Fruit fly (Drosophila melanogaster): ENCODE data around the gene Nhe1.

The Nhe1 gene

DNA sequence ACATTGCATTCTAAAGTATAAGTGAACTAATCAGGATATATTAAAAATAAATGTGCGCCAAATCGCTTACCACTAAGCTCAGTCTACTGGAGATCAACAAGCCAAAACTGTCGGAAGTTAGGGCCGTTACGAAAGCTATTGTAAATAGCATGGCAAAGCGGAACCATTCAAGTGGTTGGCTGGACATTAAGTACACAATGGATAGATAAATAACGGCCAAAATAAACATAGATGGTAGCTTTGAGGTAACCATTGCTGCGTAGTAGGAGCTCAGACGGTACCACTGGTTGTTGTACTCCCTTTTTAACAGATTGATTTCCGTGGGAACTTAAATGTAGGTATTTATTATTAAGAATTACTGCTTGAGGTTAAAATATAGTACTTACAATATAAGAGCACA is 11.2 kb upstream of the Nhe1 start (continued):
- no peak for TF ChIP-seq sqz (GFP tag; optimal IDR thresholded peaks at IDR 0.05)
- peak; percentile 32 for TF ChIP-seq Meics (GFP tag; optimal IDR thresholded peaks at IDR 0.05)
- TF ChIP-seq CG2116 (GFP tag; optimal IDR thresholded peaks at IDR 0.05), result no peak
- TF ChIP-seq CG18599 (GFP tag; optimal IDR thresholded peaks at IDR 0.05), result peak; percentile 69
- 0 out of 2 replicates have a peak, but pooled peaks have one; percentile 12 for TF ChIP-seq Nf-YA (GFP tag; IDR thresholded peaks at IDR 0.05)
- no peak for TF ChIP-seq CG34224 (GFP tag; IDR thresholded peaks at IDR 0.05; ENCODE audit: partially characterized antibody)
- TF ChIP-seq Tbp (GFP tag; optimal IDR thresholded peaks at IDR 0.05), result no peak
- TF ChIP-seq eve (GFP tag; optimal IDR thresholded peaks at IDR 0.05), result peak in 1 of 2 experiments; percentile 45
- no peak for TF ChIP-seq Sry-δ (GFP tag; optimal IDR thresholded peaks at IDR 0.05)
- TF ChIP-seq CG17359 (tag; optimal IDR thresholded peaks at IDR 0.05), result peak; percentile 61
- no peak for TF ChIP-seq CG17328 (GFP tag; IDR thresholded peaks at IDR 0.05)
- peak; percentile 10 for TF ChIP-seq CG1647 (GFP tag; optimal IDR thresholded peaks at IDR 0.05)
- TF ChIP-seq Bteb2 (GFP tag; optimal IDR thresholded peaks at IDR 0.05), result no peak
- TF ChIP-seq psq (GFP tag; optimal IDR thresholded peaks at IDR 0.05), result no peak
- no peak for TF ChIP-seq Taf1 (GFP tag; IDR thresholded peaks at IDR 0.05)
- peak; percentile 51; the same call in 1 of the 3 replicates for TF ChIP-seq CG11695 (GFP tag; IDR thresholded peaks at IDR 0.05)
- no peak for TF ChIP-seq pum (GFP tag; optimal IDR thresholded peaks at IDR 0.05)
- peak; percentile 11 for TF ChIP-seq CG2120 (GFP tag; optimal IDR thresholded peaks at IDR 0.05)
- peak; percentile 4 for TF ChIP-seq CG2202 (tag; optimal IDR thresholded peaks at IDR 0.05)
- TF ChIP-seq CG6813 (GFP tag; optimal IDR thresholded peaks at IDR 0.05), result peak; percentile 44
- TF ChIP-seq Six4 (GFP tag; optimal IDR thresholded peaks at IDR 0.05), result no peak
- TF ChIP-seq CG15073 (GFP tag; optimal IDR thresholded peaks at IDR 0.05), result no peak
- no peak for TF ChIP-seq MBD-R2 (GFP tag; IDR thresholded peaks at IDR 0.05)
- peak in 1 of 2 experiments; percentile 12 for TF ChIP-seq Pdp1 (GFP tag; optimal IDR thresholded peaks at IDR 0.05)
- TF ChIP-seq ash1 (GFP tag; optimal IDR thresholded peaks at IDR 0.05), result peak; percentile 6
- TF ChIP-seq HLH3B (GFP tag; IDR thresholded peaks at IDR 0.05), result peak; percentile 39; the same call in 1 of the 2 replicates
- TF ChIP-seq eyg (GFP tag; optimal IDR thresholded peaks at IDR 0.05), result no peak
- TF ChIP-seq CG12942 (GFP tag; optimal IDR thresholded peaks at IDR 0.05), result no peak
- no peak for TF ChIP-seq pros (GFP tag; optimal IDR thresholded peaks at IDR 0.05)
- TF ChIP-seq Sox100B (GFP tag; optimal IDR thresholded peaks at IDR 0.05), result peak; percentile 38
- 0 out of 2 replicates have a peak, but pooled peaks have one; percentile 10 for TF ChIP-seq gsb (GFP tag; IDR thresholded peaks at IDR 0.05)
- no peak for TF ChIP-seq ac (GFP tag; optimal IDR thresholded peaks at IDR 0.05)
- no peak for TF ChIP-seq CG31224 (GFP tag; IDR thresholded peaks at IDR 0.05)
- peak; percentile 45; the same call in 1 of the 3 replicates for TF ChIP-seq so (GFP tag; IDR thresholded peaks at IDR 0.05)
- TF ChIP-seq Hmr (GFP tag; optimal IDR thresholded peaks at IDR 0.05), result peak; percentile 32
- TF ChIP-seq ind (GFP tag; optimal IDR thresholded peaks at IDR 0.05), result no peak
- TF ChIP-seq danr (GFP tag; IDR thresholded peaks at IDR 0.05), result no peak
- no peak for TF ChIP-seq cg (GFP tag; optimal IDR thresholded peaks at IDR 0.05)
- TF ChIP-seq her (GFP tag; optimal IDR thresholded peaks at IDR 0.05), result no peak
- peak; percentile 62; the same call in 1 of the 2 replicates for TF ChIP-seq sob (GFP tag; IDR thresholded peaks at IDR 0.05)
- no peak for TF ChIP-seq hth (optimal IDR thresholded peaks at IDR 0.05)
- TF ChIP-seq CG4730 (GFP tag; IDR thresholded peaks at IDR 0.05), result no peak
- no peak for TF ChIP-seq Sox102F (GFP tag; optimal IDR thresholded peaks at IDR 0.05)
- TF ChIP-seq row (GFP tag; IDR thresholded peaks at IDR 0.05), result no peak
- TF ChIP-seq Asciz (GFP tag; optimal IDR thresholded peaks at IDR 0.05), result peak; percentile 44
- peak; percentile 40; the same call in 1 of the 2 replicates for TF ChIP-seq Rfx (GFP tag; IDR thresholded peaks at IDR 0.05)
- peak; percentile 40 for TF ChIP-seq CG5180 (GFP tag; optimal IDR thresholded peaks at IDR 0.05)
- 0 out of 2 replicates have a peak, but pooled peaks have one; percentile 5 for TF ChIP-seq CG11247 (GFP tag; IDR thresholded peaks at IDR 0.05)
- no peak for TF ChIP-seq Ptx1 (GFP tag; IDR thresholded peaks at IDR 0.05)
- peak; percentile 66 for TF ChIP-seq sens (GFP tag)
- no peak for TF ChIP-seq Antp (GFP tag; optimal IDR thresholded peaks at IDR 0.05)
- peak; percentile 17 for TF ChIP-seq CG13894 (tag; optimal IDR thresholded peaks at IDR 0.05)

Data from whole organism, embryonic.